Worm (Caenorhabditis elegans) whole organism, L3 larva: Measurements from ENCODE around the gene mans-4.

ENCODE experiments used
- R02D3.7 ChIP-seq: fragments of 150-350 bp; optimal IDR thresholded peaks from 2 replicates; lab custom pipeline; 2014; ENCODE audit warnings: missing biosample characterization, missing genetic modification characterization
- fkh-10 ChIP-seq: sonication (generic microtip); optimal IDR thresholded peaks from 2 replicates; lab custom pipeline; 2017; ENCODE audit warnings: missing biosample characterization, missing genetic modification reagents, missing genetic modification characterization
- nhr-77 ChIP-seq: fragments of 150-350 bp; optimal IDR thresholded peaks from 2 replicates; lab custom pipeline; 2014; ENCODE audit warnings: missing biosample characterization, missing genetic modification characterization

DNA sequence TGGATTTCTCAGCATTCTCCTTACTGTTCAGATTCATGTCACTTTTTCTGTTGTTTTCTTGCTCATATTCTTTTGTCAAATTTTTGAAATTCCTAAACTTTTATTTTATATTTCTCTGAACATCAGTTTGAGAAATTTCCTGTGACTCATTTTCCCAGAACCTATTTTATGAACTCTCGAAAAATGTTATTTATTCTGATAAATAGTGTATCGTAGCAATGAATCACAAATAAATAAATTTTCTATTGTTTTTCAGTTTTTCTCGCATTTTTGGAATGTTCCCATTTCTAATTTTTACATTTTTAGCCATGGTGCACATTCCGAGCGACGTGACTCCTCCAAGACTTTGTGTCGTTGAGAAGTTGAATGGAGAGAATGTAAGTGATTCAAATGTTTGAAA, 40.4 kb upstream of the mans-4 start, which contains the start of gene nrfl-1:
- TF ChIP-seq R02D3.7 (tag; lab: Kevin White, UChicago) = no peak
- no peak for TF ChIP-seq fkh-10 (GFP tag; lab: Kevin White, UChicago)
- no peak for TF ChIP-seq nhr-77 (tag; lab: Kevin White, UChicago)
